Fruit fly (Drosophila melanogaster): ENCODE measurements around the gene CG12708.

The CG12708 gene

DNA sequence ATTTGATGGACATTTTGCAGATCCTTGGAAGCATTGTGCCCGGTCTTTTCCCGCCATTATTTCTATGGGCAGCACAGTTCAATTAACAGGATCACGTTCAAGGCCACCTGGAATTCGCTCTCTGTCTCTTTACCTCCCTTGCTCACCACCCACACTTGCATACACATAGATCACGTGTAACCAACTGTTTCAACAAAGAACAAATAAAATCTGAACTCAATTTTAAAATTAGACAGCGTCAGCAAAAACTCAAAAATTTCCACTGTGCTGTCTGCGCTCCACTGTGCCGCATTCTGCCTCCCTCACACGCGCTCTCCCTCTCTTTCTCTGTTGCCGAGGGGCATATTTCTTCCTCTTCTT, 34.3 kb downstream of the CG12708 start:
- no peak for TF ChIP-seq pan (optimal IDR thresholded peaks at IDR 0.05)
- TF ChIP-seq psq (optimal IDR thresholded peaks at IDR 0.05): no peak
- TF ChIP-seq Dll (optimal IDR thresholded peaks at IDR 0.05): no peak
- TF ChIP-seq usp (GFP tag; optimal IDR thresholded peaks at IDR 0.05): no peak
- no peak for TF ChIP-seq CG8478 (optimal IDR thresholded peaks at IDR 0.05)
- TF ChIP-seq EcR (GFP tag; optimal IDR thresholded peaks at IDR 0.05): no peak

dm6 chrX:15709984-15710750, 34.9 kb downstream of the CG12708 start, which contains the start of the genes CG9281 and CG15601:
CG9281 (minus strand) TSS chrX:15710539.
CG15601 (plus strand) TSS chrX:15710647.
- TF ChIP-seq usp (GFP tag; optimal IDR thresholded peaks at IDR 0.05): no peak
- peak; percentile 52 for TF ChIP-seq CG8478 (optimal IDR thresholded peaks at IDR 0.05)
- TF ChIP-seq psq (optimal IDR thresholded peaks at IDR 0.05): no peak
- no peak for TF ChIP-seq EcR (GFP tag; optimal IDR thresholded peaks at IDR 0.05)

- no peak for TF ChIP-seq usp (GFP tag; optimal IDR thresholded peaks at IDR 0.05)
Observed at dm6 chrX:15710751-15711179, 35.5 kb downstream of the CG12708 start.

DNA sequence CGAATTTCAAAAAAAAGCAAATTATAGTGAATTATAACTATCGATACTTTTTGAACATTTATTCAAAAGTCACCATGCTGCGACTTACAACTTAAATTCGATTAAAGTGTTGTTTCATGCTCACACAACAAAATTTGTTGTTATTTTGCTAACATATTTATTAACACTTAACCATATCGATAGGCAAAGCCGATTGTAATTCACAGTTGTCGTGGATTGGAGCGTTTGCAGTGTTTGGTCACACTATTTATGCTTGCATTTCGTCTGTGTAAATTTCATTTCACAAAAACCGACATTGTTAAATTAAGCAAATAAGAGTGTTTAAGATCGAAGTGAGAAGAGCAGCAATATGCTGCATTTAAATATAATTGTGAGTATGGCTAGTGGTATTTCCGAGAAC, 37.1 kb downstream of the CG12708 start, which contains the start of gene HUWE1:
TSS of gene HUWE1 (plus strand) at position 220 of the 400 bp plus-strand sequence.
- no peak for TF ChIP-seq CG8478 (optimal IDR thresholded peaks at IDR 0.05)
- no peak for TF ChIP-seq Dll (optimal IDR thresholded peaks at IDR 0.05)
- no peak for TF ChIP-seq pan (optimal IDR thresholded peaks at IDR 0.05)
- no peak for TF ChIP-seq psq (optimal IDR thresholded peaks at IDR 0.05)
- TF ChIP-seq EcR (GFP tag; optimal IDR thresholded peaks at IDR 0.05): no peak
- TF ChIP-seq usp (GFP tag; optimal IDR thresholded peaks at IDR 0.05): no peak

Data from whole organism.